Fruit fly (Drosophila melanogaster): ENCODE measurements around the gene Cpsf6.
A peak's percentile ranks its signal among the peaks of the same experiment; 100 is the strongest.

Cpsf6 gene

dm6 chr3L:8308891-8309352, 6.4 kb downstream of the Cpsf6 start, which contains the start of gene BI-1 (continued):
- TF ChIP-seq CG1233 (GFP tag; optimal IDR thresholded peaks at IDR 0.05), result peak; percentile 79
- TF ChIP-seq CG17186 (GFP tag; optimal IDR thresholded peaks at IDR 0.05), result peak; percentile 36
- peak; percentile 2 for TF ChIP-seq CG10431 (GFP tag; optimal IDR thresholded peaks at IDR 0.05)
- no peak for TF ChIP-seq esg (GFP tag; conservative IDR thresholded peaks at IDR 0.05)
- TF ChIP-seq CoRest (tag; optimal IDR thresholded peaks at IDR 0.05), result peak; percentile 84
- peak; percentile 39 for TF ChIP-seq CG17359 (tag; optimal IDR thresholded peaks at IDR 0.05)
- no peak for TF ChIP-seq Dref (GFP tag; IDR thresholded peaks at IDR 0.05)
- TF ChIP-seq Awh (GFP tag; IDR thresholded peaks at IDR 0.05), result no peak
- no peak for TF ChIP-seq CG7745 (tag; optimal IDR thresholded peaks at IDR 0.05)
- no peak for TF ChIP-seq CG8281 (tag; optimal IDR thresholded peaks at IDR 0.05)
- TF ChIP-seq tx (GFP tag; optimal IDR thresholded peaks at IDR 0.05), result no peak
- no peak for TF ChIP-seq CG11456 (GFP tag; IDR thresholded peaks at IDR 0.05)
- TF ChIP-seq Xrp1 (GFP tag; IDR thresholded peaks at IDR 0.05), result peak; percentile 47
- no peak for TF ChIP-seq tll (GFP tag; optimal IDR thresholded peaks at IDR 0.05)
- peak; percentile 69 for TF ChIP-seq Fer3 (tag; optimal IDR thresholded peaks at IDR 0.05)
- no peak for TF ChIP-seq E2f1 (GFP tag; IDR thresholded peaks at IDR 0.05)
- TF ChIP-seq gcm (GFP tag; optimal IDR thresholded peaks at IDR 0.05), result no peak
- TF ChIP-seq h (optimal IDR thresholded peaks at IDR 0.05), result no peak
- no peak for TF ChIP-seq CG17912 (GFP tag; optimal IDR thresholded peaks at IDR 0.05)
- TF ChIP-seq CG34224 (GFP tag; IDR thresholded peaks at IDR 0.05; ENCODE audit: partially characterized antibody), result no peak
- TF ChIP-seq lov (optimal IDR thresholded peaks at IDR 0.05), result no peak
- no peak for TF ChIP-seq lov (GFP tag; IDR thresholded peaks at IDR 0.05)
- TF ChIP-seq nau (GFP tag; optimal IDR thresholded peaks at IDR 0.05), result no peak
- TF ChIP-seq ssp (GFP tag; IDR thresholded peaks at IDR 0.05), result no peak
- TF ChIP-seq HHEX (GFP tag; optimal IDR thresholded peaks at IDR 0.05), result peak; percentile 51
- TF ChIP-seq pzg (GFP tag; optimal IDR thresholded peaks at IDR 0.05), result peak; percentile 59
- peak; percentile 18; the same call in 1 of the 2 replicates for TF ChIP-seq wor (GFP tag; IDR thresholded peaks at IDR 0.05)
- no peak for TF ChIP-seq jigr1 (GFP tag; IDR thresholded peaks at IDR 0.05)
- TF ChIP-seq lilli (GFP tag; optimal IDR thresholded peaks at IDR 0.05), result peak; percentile 59
- no peak for TF ChIP-seq unc-4 (GFP tag; IDR thresholded peaks at IDR 0.05; ENCODE audit: partially characterized antibody)
- TF ChIP-seq CG18599 (GFP tag; optimal IDR thresholded peaks at IDR 0.05), result peak; percentile 81
- no peak for TF ChIP-seq Hmr (GFP tag; optimal IDR thresholded peaks at IDR 0.05)
- TF ChIP-seq D19A (tag; optimal IDR thresholded peaks at IDR 0.05), result no peak
- TF ChIP-seq sr (GFP tag; IDR thresholded peaks at IDR 0.05), result no peak
- peak; percentile 83 for TF ChIP-seq Max (GFP tag; optimal IDR thresholded peaks at IDR 0.05)
- no peak for TF ChIP-seq Scr (GFP tag; IDR thresholded peaks at IDR 0.05; ENCODE audit: partially characterized antibody)
- TF ChIP-seq sens-2 (GFP tag; IDR thresholded peaks at IDR 0.05), result no peak
- TF ChIP-seq ranshi (GFP tag; IDR thresholded peaks at IDR 0.05), result no peak
- 0 out of 3 replicates have a peak, but pooled peaks have one; percentile 7 for TF ChIP-seq CG6175 (GFP tag; IDR thresholded peaks at IDR 0.05)
- peak; percentile 60 for TF ChIP-seq Fer2 (tag; optimal IDR thresholded peaks at IDR 0.05)
- no peak for TF ChIP-seq aop (GFP tag; IDR thresholded peaks at IDR 0.05)
- no peak for TF ChIP-seq Atf-2 (GFP tag; optimal IDR thresholded peaks at IDR 0.05)
- TF ChIP-seq gsb (GFP tag; IDR thresholded peaks at IDR 0.05), result no peak
- no peak for TF ChIP-seq Ada2b (GFP tag; IDR thresholded peaks at IDR 0.05)
- no peak for TF ChIP-seq TFAM (GFP tag; optimal IDR thresholded peaks at IDR 0.05)
- peak; percentile 74 for TF ChIP-seq bcd (GFP tag; optimal IDR thresholded peaks at IDR 0.05)
- TF ChIP-seq CG12942 (GFP tag; optimal IDR thresholded peaks at IDR 0.05), result peak; percentile 36
- no peak for TF ChIP-seq CG4282 (GFP tag; optimal IDR thresholded peaks at IDR 0.05)
- peak; percentile 66 for TF ChIP-seq CG9817 (tag; optimal IDR thresholded peaks at IDR 0.05)
- TF ChIP-seq Ets97D (GFP tag; optimal IDR thresholded peaks at IDR 0.05), result peak; percentile 9
- TF ChIP-seq Aef1 (GFP tag; IDR thresholded peaks at IDR 0.05), result no peak
- no peak for TF ChIP-seq sqz (GFP tag; optimal IDR thresholded peaks at IDR 0.05)

All from whole organism, embryonic.